Worm (Caenorhabditis elegans) whole organism, L3 larva: ENCODE measurements around the gene clec-215.

Source experiments
- ZK546.5 ChIP-seq: sonication (generic microtip); optimal IDR thresholded peaks from 2 replicates; lab custom pipeline; 2017; ENCODE audit warnings: missing biosample characterization, missing genetic modification characterization
- ama-1 ChIP-seq: fragments of 150-350 bp; optimal IDR thresholded peaks from 2 replicates; lab custom pipeline; 2018
- egl-27 ChIP-seq: sonication (generic microtip); optimal IDR thresholded peaks from 4 replicates; lab custom pipeline; 2017; ENCODE audit warnings: missing biosample characterization, missing genetic modification reagents, missing genetic modification characterization
- egl-5 ChIP-seq: fragments of 150-350 bp; optimal IDR thresholded peaks from 2 replicates; lab custom pipeline; 2017; ENCODE audit warnings: missing biosample characterization, missing genetic modification reagents, missing genetic modification characterization, inconsistent platforms
- elt-1 ChIP-seq: fragments of 150-350 bp; optimal IDR thresholded peaks from 2 replicates; lab custom pipeline; 2014; ENCODE audit warnings: missing biosample characterization, missing genetic modification characterization
- fos-1 ChIP-seq: fragments of 150-350 bp; optimal IDR thresholded peaks from 2 replicates; lab custom pipeline; 2014; ENCODE audit warnings: missing biosample characterization, missing genetic modification characterization
- nfya-1 ChIP-seq: sonication (generic microtip); optimal IDR thresholded peaks from 2 replicates; lab custom pipeline; 2017; ENCODE audit warnings: missing genetic modification characterization, mild to moderate bottlenecking, missing compliant biosample characterization, antibody characterized with exemption, moderate library complexity; ENCODE audit not compliant: insufficient read depth
- nhr-23 ChIP-seq: fragments of 150-350 bp; optimal IDR thresholded peaks from 2 replicates; lab custom pipeline; 2014; ENCODE audit warnings: missing biosample characterization, missing genetic modification reagents, missing genetic modification characterization
- nhr-28 ChIP-seq: fragments of 150-350 bp; optimal IDR thresholded peaks from 2 replicates; lab custom pipeline; 2014; ENCODE audit warnings: missing biosample characterization, missing genetic modification characterization
- nhr-76 ChIP-seq: fragments of 150-350 bp; sonication (generic microtip); optimal IDR thresholded peaks from 5 replicates; lab custom pipeline; 2014; ENCODE audit warnings: missing biosample characterization, missing genetic modification characterization
- pha-4 ChIP-seq: fragments of 150-350 bp; optimal IDR thresholded peaks from 2 replicates; lab custom pipeline; 2014; ENCODE audit warnings: missing biosample characterization, missing genetic modification reagents, missing genetic modification characterization
- unc-62 ChIP-seq: fragments of 150-350 bp; sonication (generic microtip); optimal IDR thresholded peaks from 4 replicates; lab custom pipeline; 2014; ENCODE audit warnings: missing biosample characterization, missing genetic modification reagents, missing genetic modification characterization
- ztf-11 ChIP-seq: fragments of 150-350 bp; optimal IDR thresholded peaks from 2 replicates; lab custom pipeline; 2014; ENCODE audit warnings: missing biosample characterization, missing genetic modification characterization
- ztf-4 ChIP-seq: fragments of 150-350 bp; optimal IDR thresholded peaks from 2 replicates; lab custom pipeline; 2014; ENCODE audit warnings: missing biosample characterization, missing genetic modification characterization

ce11 chrV:7562947-7563346 lies 49.2 kb upstream of the clec-215 start, which contains the start of gene F19F10.1:
- TF ChIP-seq ZK546.5 (tag; lab: Kevin White, UChicago) (no peak), elt-1 (tag; lab: Kevin White, UChicago) (no peak), unc-62 (GFP tag; lab: Kevin White, UChicago) (no peak), pha-4 (tag; lab: Kevin White, UChicago) (no peak), nhr-23 (tag; lab: Kevin White, UChicago) (no peak), egl-27 (tag; lab: Kevin White, UChicago) (no peak), fos-1 (no peak), nhr-28 (tag; lab: Kevin White, UChicago) (no peak), egl-5 (tag; lab: Kevin White, UChicago) (no peak), ztf-4 (no peak), nfya-1 (tag; lab: Kevin White, UChicago) (no peak), nhr-76 (tag; lab: Kevin White, UChicago) (no peak), ama-1 (lab: Kevin White, UChicago) (no peak), ztf-11 (tag; lab: Kevin White, UChicago) (no peak)
